Fruit fly (Drosophila melanogaster): ENCODE results near the gene x16.

Gene x16

dm6 chr2L:6967422-6968012 is 47.5 kb upstream of the x16 start, which contains the start of gene Sumo:
Gene Sumo (minus strand): TSS chr2L:6967644.
- TF ChIP-seq CG1602 (GFP tag; optimal IDR thresholded peaks at IDR 0.05) = no peak
- TF ChIP-seq twi (tag; optimal IDR thresholded peaks at IDR 0.05) = peak; percentile 1
- peak; percentile 35 for TF ChIP-seq Jarid2 (GFP tag; optimal IDR thresholded peaks at IDR 0.05)
- TF ChIP-seq CG3847 (GFP tag; IDR thresholded peaks at IDR 0.05) = peak; percentile 47
- no peak for TF ChIP-seq CG32772 (GFP tag; IDR thresholded peaks at IDR 0.05)
- peak; percentile 96 for TF ChIP-seq Scr (GFP tag; IDR thresholded peaks at IDR 0.05; ENCODE audit: partially characterized antibody)
- TF ChIP-seq Drgx (GFP tag; IDR thresholded peaks at IDR 0.05) = no peak
- TF ChIP-seq unc-4 (GFP tag; IDR thresholded peaks at IDR 0.05; ENCODE audit: partially characterized antibody) = peak; percentile 93
- no peak for TF ChIP-seq corto (GFP tag; optimal IDR thresholded peaks at IDR 0.05)
- TF ChIP-seq odd (GFP tag; optimal IDR thresholded peaks at IDR 0.05) = no peak
- no peak for TF ChIP-seq grn (GFP tag; optimal IDR thresholded peaks at IDR 0.05)
- TF ChIP-seq knrl (GFP tag; IDR thresholded peaks at IDR 0.05; ENCODE audit: partially characterized antibody) = peak; percentile 99
- no peak for TF ChIP-seq prd (optimal IDR thresholded peaks at IDR 0.05)
- no peak; the same call in 2 of the 3 replicates for TF ChIP-seq prd (GFP tag; IDR thresholded peaks at IDR 0.05)
- no peak for TF ChIP-seq tap (tag; optimal IDR thresholded peaks at IDR 0.05)
- no peak for TF ChIP-seq CG10565 (GFP tag; optimal IDR thresholded peaks at IDR 0.05)
- no peak for TF ChIP-seq fru (optimal IDR thresholded peaks at IDR 0.05)
- no peak for TF ChIP-seq Six4 (GFP tag; optimal IDR thresholded peaks at IDR 0.05)
- TF ChIP-seq CG17612 (GFP tag; IDR thresholded peaks at IDR 0.05) = no peak
- peak; percentile 51; the same call in 1 of the 3 replicates for TF ChIP-seq CG34422 (GFP tag; IDR thresholded peaks at IDR 0.05)
- TF ChIP-seq pros (GFP tag; optimal IDR thresholded peaks at IDR 0.05) = no peak
- peak; percentile 65 for TF ChIP-seq CG14710 (tag; optimal IDR thresholded peaks at IDR 0.05)
- no peak for TF ChIP-seq Dfd (GFP tag; optimal IDR thresholded peaks at IDR 0.05)
- no peak for TF ChIP-seq danr (GFP tag; IDR thresholded peaks at IDR 0.05)
- peak; percentile 39 for TF ChIP-seq CG11504 (tag; optimal IDR thresholded peaks at IDR 0.05)
- no peak for TF ChIP-seq gro (GFP tag; optimal IDR thresholded peaks at IDR 0.05)
- peak; percentile 15 for TF ChIP-seq Dp (GFP tag; optimal IDR thresholded peaks at IDR 0.05)
- no peak for TF ChIP-seq pb (GFP tag; optimal IDR thresholded peaks at IDR 0.05)
- no peak for TF ChIP-seq CG10366 (GFP tag; IDR thresholded peaks at IDR 0.05)
- TF ChIP-seq CG12155 (GFP tag; optimal IDR thresholded peaks at IDR 0.05) = peak; percentile 21
- no peak for TF ChIP-seq hth (optimal IDR thresholded peaks at IDR 0.05)
- no peak for TF ChIP-seq Hand (GFP tag; optimal IDR thresholded peaks at IDR 0.05)
- no peak for TF ChIP-seq HLH54F (GFP tag; optimal IDR thresholded peaks at IDR 0.05)
- no peak for TF ChIP-seq CG7372 (GFP tag; IDR thresholded peaks at IDR 0.05)
- peak; percentile 16; the same call in 1 of the 3 replicates for TF ChIP-seq ken (GFP tag; IDR thresholded peaks at IDR 0.05)
- no peak for TF ChIP-seq CG10274 (GFP tag; optimal IDR thresholded peaks at IDR 0.05)
- 0 out of 3 replicates have a peak, but pooled peaks have one; percentile 21 for TF ChIP-seq CG11695 (GFP tag; IDR thresholded peaks at IDR 0.05)
- 0 out of 2 replicates have a peak, but pooled peaks have one; percentile 3 for TF ChIP-seq sisA (GFP tag; IDR thresholded peaks at IDR 0.05)
- no peak for TF ChIP-seq Xrp1 (GFP tag; IDR thresholded peaks at IDR 0.05)
- no peak for TF ChIP-seq dpn (GFP tag; optimal IDR thresholded peaks at IDR 0.05)
- no peak for TF ChIP-seq GATAe (GFP tag; conservative IDR thresholded peaks at IDR 0.05)
- TF ChIP-seq NK7.1 (GFP tag; optimal IDR thresholded peaks at IDR 0.05) = no peak
- TF ChIP-seq al (GFP tag; IDR thresholded peaks at IDR 0.05) = no peak
- TF ChIP-seq Dad (GFP tag; optimal IDR thresholded peaks at IDR 0.05) = no peak
- peak; percentile 49; the same call in 1 of the 2 replicates for TF ChIP-seq chm (GFP tag; IDR thresholded peaks at IDR 0.05)
- TF ChIP-seq CG3281 (GFP tag; optimal IDR thresholded peaks at IDR 0.05) = no peak
- peak; percentile 35 for TF ChIP-seq CoRest (tag; optimal IDR thresholded peaks at IDR 0.05)
- TF ChIP-seq fd3F (GFP tag; optimal IDR thresholded peaks at IDR 0.05) = no peak
- no peak for TF ChIP-seq salm (tag; optimal IDR thresholded peaks at IDR 0.05)
- TF ChIP-seq H15 (GFP tag; IDR thresholded peaks at IDR 0.05) = 0 out of 3 replicates have a peak, but pooled peaks have one; percentile 8
- no peak for TF ChIP-seq Blimp-1 (GFP tag; optimal IDR thresholded peaks at IDR 0.05)
- no peak for TF ChIP-seq vfl (GFP tag; optimal IDR thresholded peaks at IDR 0.05)

All from whole organism, embryonic.